Fruit fly (Drosophila melanogaster) whole organism, wandering third instar larva: ENCODE measurements around the gene MFS10.

Experiments
- Abd-B ChIP-seq: fragments of >200 bp; optimal IDR thresholded peaks from 2 replicates; lab custom pipeline; 2017; ENCODE audit warnings: missing biosample characterization, missing genetic modification characterization
- CG9705 ChIP-seq: fragments of 200-800 bp; sonication (Bioruptor generic); optimal IDR thresholded peaks from 2 replicates; lab custom pipeline; 2018; ENCODE audit warnings: missing biosample characterization, mild to moderate bottlenecking, missing genetic modification characterization
- CrebA ChIP-seq: fragments of 200-800 bp; sonication (Bioruptor generic); optimal IDR thresholded peaks from 2 replicates; lab custom pipeline; 2016; ENCODE audit warnings: missing biosample characterization, mild to moderate bottlenecking, missing genetic modification characterization, borderline replicate concordance
- Dfd ChIP-seq: fragments of >200 bp; optimal IDR thresholded peaks from 2 replicates; lab custom pipeline; 2017; ENCODE audit warnings: missing biosample characterization, missing genetic modification characterization
- Dif ChIP-seq: fragments of 200-275, 200-300 bp; sonication (Bioruptor generic); optimal IDR thresholded peaks from 2 replicates; lab custom pipeline; 2018; ENCODE audit warnings: missing biosample characterization, missing genetic modification characterization; ENCODE audit not compliant: partially characterized antibody
- GATAd ChIP-seq: sonication (Bioruptor generic); optimal IDR thresholded peaks from 2 replicates; lab custom pipeline; 2016; ENCODE audit warnings: missing biosample characterization, missing genetic modification characterization
- HLH106 ChIP-seq: fragments of 200-800 bp; optimal IDR thresholded peaks from 3 replicates; lab custom pipeline; 2019; ENCODE audit warnings: missing biosample characterization, mild to moderate bottlenecking, missing genetic modification characterization, moderate library complexity
- Hr78 ChIP-seq: fragments of >200 bp; optimal IDR thresholded peaks from 2 replicates; lab custom pipeline; 2017; ENCODE audit warnings: missing biosample characterization, missing genetic modification characterization
- Hr83 ChIP-seq: fragments of 200-300 bp; sonication (Bioruptor generic); optimal IDR thresholded peaks from 2 replicates; lab custom pipeline; 2016; ENCODE audit warnings: missing biosample characterization, mild to moderate bottlenecking, missing genetic modification characterization, moderate library complexity; ENCODE audit not compliant: poor library complexity, severe bottlenecking
- Jra ChIP-seq: sonication (Bioruptor generic); optimal IDR thresholded peaks from 2 replicates; lab custom pipeline; 2016; ENCODE audit warnings: missing biosample characterization, missing genetic modification characterization
- Mio ChIP-seq: sonication (Bioruptor generic); optimal IDR thresholded peaks from 2 replicates; lab custom pipeline; 2016; ENCODE audit warnings: missing biosample characterization, missing genetic modification characterization
- OdsH ChIP-seq: fragments of 200-800 bp; sonication (Bioruptor generic); optimal IDR thresholded peaks from 2 replicates; lab custom pipeline; 2016; ENCODE audit warnings: missing biosample characterization, mild to moderate bottlenecking, missing genetic modification characterization
- Rel ChIP-seq, 2 experiments: fragments of 200-800 bp; sonication (Bioruptor generic) in 1 of 2; optimal IDR thresholded peaks; 2 replicates in 1 of 2; 3 replicates in 1 of 2; lab custom pipeline; 2016 to 2019; ENCODE audit warnings: mild to moderate bottlenecking in 2 of 2, missing biosample characterization in 2 of 2, missing genetic modification characterization in 2 of 2, moderate library complexity in 1 of 2
- Sp1 ChIP-seq: fragments of 200-800 bp; sonication (Bioruptor generic); optimal IDR thresholded peaks from 3 replicates; lab custom pipeline; 2019; ENCODE audit warnings: missing biosample characterization, mild to moderate bottlenecking, missing genetic modification characterization, moderate library complexity
- Vsx2 ChIP-seq: fragments of 200-300, 225-300 bp; sonication (Bioruptor generic); optimal IDR thresholded peaks from 2 replicates; lab custom pipeline; 2018; ENCODE audit warnings: missing biosample characterization, missing genetic modification characterization; ENCODE audit not compliant: partially characterized antibody
- brk ChIP-seq: fragments of 200-800 bp; sonication (Bioruptor generic); optimal IDR thresholded peaks from 2 replicates; lab custom pipeline; 2016; ENCODE audit warnings: missing biosample characterization, mild to moderate bottlenecking, missing genetic modification characterization
- dmrt93B ChIP-seq: fragments of 200-800 bp; sonication (Bioruptor generic); optimal IDR thresholded peaks from 2 replicates; lab custom pipeline; 2018; ENCODE audit warnings: missing biosample characterization, mild to moderate bottlenecking, missing genetic modification characterization
- dsf ChIP-seq: sonication (Bioruptor generic); optimal IDR thresholded peaks from 2 replicates; lab custom pipeline; 2016; ENCODE audit warnings: missing biosample characterization, missing genetic modification characterization, borderline replicate concordance
- ey ChIP-seq: fragments of 200-800 bp; sonication (Bioruptor generic); optimal IDR thresholded peaks from 2 replicates; lab custom pipeline; 2016; ENCODE audit warnings: missing biosample characterization, missing genetic modification characterization
- foxo ChIP-seq, 2 experiments: fragments of 200-800 bp; sonication (Bioruptor generic); optimal IDR thresholded peaks; 2 replicates in 1 of 2; 3 replicates in 1 of 2; lab custom pipeline; 2016 to 2017; ENCODE audit warnings: missing biosample characterization in 2 of 2, missing genetic modification characterization in 2 of 2
- fru ChIP-seq: fragments of 200-800 bp; sonication (Bioruptor generic); optimal IDR thresholded peaks from 3 replicates; lab custom pipeline; 2016; ENCODE audit warnings: missing biosample characterization, mild to moderate bottlenecking, missing genetic modification characterization
- h ChIP-seq: fragments of 200-800 bp; sonication (Bioruptor generic); optimal IDR thresholded peaks from 3 replicates; lab custom pipeline; 2016; ENCODE audit warnings: missing biosample characterization, mild to moderate bottlenecking, missing genetic modification characterization
- lola ChIP-seq: fragments of >200 bp; optimal IDR thresholded peaks from 2 replicates; lab custom pipeline; 2017; ENCODE audit warnings: missing biosample characterization, missing genetic modification characterization
- pan ChIP-seq: fragments of >200 bp; optimal IDR thresholded peaks from 2 replicates; lab custom pipeline; 2017
- psq ChIP-seq: fragments of 200-800 bp; sonication (Bioruptor generic); optimal IDR thresholded peaks from 3 replicates; lab custom pipeline; 2017; ENCODE audit warnings: missing biosample characterization, mild to moderate bottlenecking, missing genetic modification characterization, moderate library complexity
- rgr ChIP-seq: fragments of 200-800 bp; sonication (Bioruptor generic); optimal IDR thresholded peaks from 3 replicates; lab custom pipeline; 2016; ENCODE audit warnings: missing biosample characterization, mild to moderate bottlenecking, missing genetic modification characterization
- sv ChIP-seq: fragments of 200-800 bp; sonication (Bioruptor generic); optimal IDR thresholded peaks from 3 replicates; lab custom pipeline; 2016; ENCODE audit warnings: missing biosample characterization, missing genetic modification characterization
- usp ChIP-seq: fragments of >200 bp; optimal IDR thresholded peaks from 2 replicates; lab custom pipeline; 2017; ENCODE audit warnings: missing biosample characterization, missing genetic modification characterization
- woc ChIP-seq: sonication (Bioruptor generic); optimal IDR thresholded peaks from 2 replicates; lab custom pipeline; 2016; ENCODE audit warnings: missing biosample characterization, mild to moderate bottlenecking, missing genetic modification characterization

The MFS10 gene

DNA sequence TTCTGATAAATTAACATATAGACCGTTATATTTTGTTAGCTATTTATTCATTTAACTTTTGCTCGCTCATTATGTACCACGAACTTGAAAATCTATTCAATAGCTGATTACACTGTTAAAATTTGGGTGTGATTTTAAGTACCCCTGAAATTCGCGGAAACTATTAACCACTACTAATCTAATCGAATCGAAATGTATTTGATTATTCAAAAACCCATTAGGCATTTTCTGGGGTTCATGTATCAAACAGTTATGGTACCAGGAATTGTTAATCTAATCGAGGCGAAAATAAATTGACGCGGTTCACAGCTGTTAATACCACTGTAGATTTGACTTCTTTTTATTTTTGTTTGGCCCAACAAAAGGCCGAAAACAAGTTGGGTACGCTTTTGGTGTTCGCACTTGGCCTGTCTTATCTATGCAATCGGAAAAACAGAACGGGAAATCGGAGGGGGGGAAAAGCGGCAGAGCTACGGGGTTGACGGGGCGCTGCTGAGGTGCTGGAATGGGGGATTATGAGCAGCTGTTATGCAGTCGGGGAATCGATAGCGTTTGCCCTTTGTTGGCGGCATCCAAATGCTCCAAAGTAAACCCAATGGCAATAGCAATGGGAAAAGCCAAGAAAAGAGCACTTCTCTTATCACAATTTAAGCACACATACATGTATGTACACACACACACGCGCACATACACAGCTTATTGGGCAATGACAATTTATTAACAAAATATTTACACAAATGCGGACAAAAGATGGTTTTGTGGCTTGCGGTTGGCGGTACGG is 40.6 kb upstream of the MFS10 start:
- TF ChIP-seq Hr78 (GFP tag; lab: Kevin White, UChicago) = no peak
- no peak for TF ChIP-seq Vsx2 (GFP tag; lab: Kevin White, UChicago)
- TF ChIP-seq foxo (GFP tag; optimal IDR thresholded peaks at IDR 0.05; lab: Kevin White, UChicago) = peak in 1 of 2 experiments; percentile 0
- TF ChIP-seq CG9705 (GFP tag; lab: Kevin White, UChicago) = no peak
- no peak for TF ChIP-seq pan (lab: Kevin White, UChicago)
- TF ChIP-seq Dif = no peak
- no peak for TF ChIP-seq Hr83
- TF ChIP-seq Sp1 (GFP tag; lab: Kevin White, UChicago) = no peak
- TF ChIP-seq woc (GFP tag; lab: Kevin White, UChicago) = no peak
- no peak for TF ChIP-seq CrebA
- no peak for TF ChIP-seq h (GFP tag; lab: Kevin White, UChicago)
- TF ChIP-seq brk (GFP tag; lab: Kevin White, UChicago) = no peak
- peak; percentile 18 for TF ChIP-seq sv (GFP tag; lab: Kevin White, UChicago)
- no peak for TF ChIP-seq OdsH (GFP tag; lab: Kevin White, UChicago)
- TF ChIP-seq Rel (GFP tag; optimal IDR thresholded peaks at IDR 0.05; lab: Kevin White, UChicago) = no peak
- no peak for TF ChIP-seq Rel (tag; optimal IDR thresholded peaks at IDR 0.05; lab: Kevin White, UChicago)
- TF ChIP-seq HLH106 (tag; lab: Kevin White, UChicago) = no peak

DNA sequence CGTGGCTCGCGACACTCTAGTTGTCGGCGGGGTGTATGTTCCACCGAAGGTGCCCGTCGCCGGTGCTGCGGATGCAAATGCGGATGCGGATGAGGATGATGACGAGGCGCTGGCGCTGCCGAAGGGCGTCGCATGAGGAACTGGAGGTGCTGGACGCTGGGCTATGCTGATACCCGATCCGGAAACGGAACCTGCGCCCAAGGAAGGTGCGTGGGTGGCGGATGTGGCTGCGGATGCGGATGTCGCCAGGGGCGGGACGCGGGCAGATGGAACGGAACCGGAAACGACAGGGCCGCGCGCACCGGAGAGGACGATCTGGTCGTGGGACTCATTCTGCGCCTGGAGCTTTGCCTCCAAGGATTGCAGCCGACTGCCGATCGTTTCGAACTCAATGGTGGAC is 39.4 kb upstream of the MFS10 start:
- TF ChIP-seq usp (GFP tag; lab: Kevin White, UChicago) (no peak), dsf (no peak), Rel (GFP tag; optimal IDR thresholded peaks at IDR 0.05; lab: Kevin White, UChicago) (no peak), Rel (tag; optimal IDR thresholded peaks at IDR 0.05; lab: Kevin White, UChicago) (no peak), brk (GFP tag; lab: Kevin White, UChicago) (no peak), dmrt93B (GFP tag; lab: Kevin White, UChicago) (no peak)

DNA sequence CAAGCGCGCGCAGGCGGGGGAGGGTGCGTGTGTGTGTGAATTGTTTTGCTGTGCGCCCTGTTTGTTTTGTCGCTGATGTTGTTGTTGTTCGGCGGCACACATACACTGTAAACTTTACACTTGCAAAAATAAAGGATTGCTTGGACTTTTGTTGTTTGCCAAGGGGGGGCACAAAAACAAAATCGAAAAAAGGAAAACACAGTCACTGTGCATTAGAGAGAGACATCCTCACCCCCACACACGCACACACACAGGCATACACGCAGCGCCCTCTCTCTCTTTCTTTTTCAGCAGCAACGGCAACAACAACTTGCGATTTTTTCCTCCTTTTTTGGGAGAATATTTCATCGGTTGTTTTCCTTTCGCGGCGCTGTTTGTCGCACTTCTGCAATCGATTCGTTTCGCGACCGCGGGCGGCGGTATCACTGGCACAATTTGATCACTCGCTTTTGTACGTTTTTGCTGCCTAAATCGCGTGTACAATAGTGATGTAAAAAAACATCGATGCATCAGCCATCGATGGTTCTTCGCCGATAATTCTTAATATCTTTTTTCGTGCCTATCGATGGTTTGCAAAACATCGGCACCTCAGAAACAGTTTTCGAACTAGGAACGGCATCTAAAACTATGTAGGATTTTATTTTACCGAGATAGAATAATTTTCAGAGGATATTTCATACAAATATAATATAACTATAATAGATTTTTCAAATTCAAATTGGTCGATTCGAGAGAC is 38.7 kb upstream of the MFS10 start, which contains the start of gene hep:
TSS of gene hep (minus strand) at position 515 of the 736 bp plus-strand sequence.
- TF ChIP-seq CrebA = no peak
- no peak for TF ChIP-seq Abd-B (GFP tag; lab: Kevin White, UChicago)
- no peak for TF ChIP-seq foxo (GFP tag; optimal IDR thresholded peaks at IDR 0.05; lab: Kevin White, UChicago)
- no peak for TF ChIP-seq Hr78 (GFP tag; lab: Kevin White, UChicago)
- TF ChIP-seq dmrt93B (GFP tag; lab: Kevin White, UChicago) = no peak
- TF ChIP-seq woc (GFP tag; lab: Kevin White, UChicago) = no peak
- TF ChIP-seq Hr83 = peak; percentile 24
- TF ChIP-seq fru = peak; percentile 34
- no peak for TF ChIP-seq h (GFP tag; lab: Kevin White, UChicago)
- TF ChIP-seq Jra (GFP tag; lab: Kevin White, UChicago) = no peak
- TF ChIP-seq psq = no peak
- TF ChIP-seq ey (GFP tag; lab: Kevin White, UChicago) = peak; percentile 14
- TF ChIP-seq Dfd = no peak
- no peak for TF ChIP-seq Rel (GFP tag; optimal IDR thresholded peaks at IDR 0.05; lab: Kevin White, UChicago)
- TF ChIP-seq Rel (tag; optimal IDR thresholded peaks at IDR 0.05; lab: Kevin White, UChicago) = peak; percentile 23
- TF ChIP-seq GATAd (GFP tag; lab: Kevin White, UChicago) = no peak
- no peak for TF ChIP-seq Mio (GFP tag; lab: Kevin White, UChicago)
- no peak for TF ChIP-seq dsf
- no peak for TF ChIP-seq rgr (GFP tag; lab: Kevin White, UChicago)
- TF ChIP-seq lola (GFP tag; lab: Kevin White, UChicago) = peak; percentile 19
- TF ChIP-seq sv (GFP tag; lab: Kevin White, UChicago) = no peak
- no peak for TF ChIP-seq HLH106 (tag; lab: Kevin White, UChicago)

DNA sequence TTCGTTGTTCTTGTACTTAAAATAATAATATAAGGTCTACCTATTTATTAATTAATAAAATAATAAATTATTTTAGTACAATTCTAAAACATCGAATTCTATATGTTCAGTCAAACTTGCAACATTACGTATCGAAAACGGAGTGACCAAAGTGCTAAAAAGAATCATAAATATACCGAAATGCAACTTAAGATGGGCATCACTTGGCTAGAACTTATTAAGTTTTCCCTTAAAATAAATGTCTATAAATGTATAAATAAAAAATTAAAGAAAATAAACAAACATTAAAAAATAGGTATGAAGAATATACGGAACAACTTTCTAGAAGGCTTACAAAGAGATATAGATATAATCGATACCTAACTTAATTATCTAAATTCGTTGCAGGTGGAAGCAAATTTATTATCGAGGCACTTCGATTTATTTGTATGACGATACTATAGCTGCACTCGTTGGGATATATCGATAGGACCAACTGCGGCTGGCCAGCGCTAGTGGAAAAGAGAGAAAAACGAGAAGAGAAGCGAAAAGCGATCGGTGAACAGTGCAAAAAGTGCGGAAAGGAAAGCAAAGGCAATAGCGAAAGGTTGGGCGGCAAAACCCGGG is 38.1 kb upstream of the MFS10 start, which contains the start of gene lic:
TSS of gene lic (plus strand) at position 490 of the 606 bp plus-strand sequence.
- TF ChIP-seq psq (peak; percentile 46), fru (no peak), Hr83 (peak; percentile 43)
